Worm (Caenorhabditis elegans) whole organism, early embryonic: Measurements from ENCODE around the gene T01G1.4.

Source experiments
- hmg-4 ChIP-seq: fragments of 200-800 bp; sonication (Bioruptor generic); optimal IDR thresholded peaks from 2 replicates; lab custom pipeline; 2018; ENCODE audit warnings: mild to moderate bottlenecking, missing genetic modification characterization, missing compliant biosample characterization
- hnd-1 ChIP-seq: sonication (generic microtip); optimal IDR thresholded peaks from 2 replicates; lab custom pipeline; 2016; ENCODE audit warnings: missing genetic modification characterization, missing compliant biosample characterization
- tra-4 ChIP-seq: sonication (generic microtip); optimal IDR thresholded peaks from 2 replicates; lab custom pipeline; 2017; ENCODE audit warnings: missing genetic modification characterization, missing compliant biosample characterization

ce11 chrIV:11394243-11394642, 32.9 kb upstream of the T01G1.4 start, which contains the start of gene tag-89:
- TF ChIP-seq hmg-4 (GFP tag; lab: Kevin White, UChicago) (no peak), tra-4 (no peak), hnd-1 (no peak)
